Worm (Caenorhabditis elegans) whole organism, late embryonic: ENCODE results near the gene R04E5.9.

Source experiments
- C08G9.2 ChIP-seq: sonication (generic microtip); optimal IDR thresholded peaks from 2 replicates; lab custom pipeline; 2016; ENCODE audit warnings: mild to moderate bottlenecking, missing genetic modification characterization, moderate library complexity, missing compliant biosample characterization
- K09A11.1 ChIP-seq: sonication (generic microtip); optimal IDR thresholded peaks from 2 replicates; lab custom pipeline; 2017; ENCODE audit warnings: antibody characterized with exemption, mild to moderate bottlenecking, missing genetic modification characterization, missing compliant biosample characterization; ENCODE audit not compliant: insufficient read depth
- T23F11.4 ChIP-seq: fragments of 200-800 bp; sonication (Bioruptor generic); optimal IDR thresholded peaks from 2 replicates; lab custom pipeline; 2018; ENCODE audit warnings: mild to moderate bottlenecking, missing genetic modification characterization, missing compliant biosample characterization
- ahr-1 ChIP-seq: sonication (generic microtip); optimal IDR thresholded peaks from 2 replicates; lab custom pipeline; 2016; ENCODE audit warnings: missing genetic modification characterization, missing compliant biosample characterization
- ama-1 ChIP-seq: fragments of 150-350 bp; optimal IDR thresholded peaks from 2 replicates; lab custom pipeline; 2014
- ceh-19 ChIP-seq: fragments of 200-800 bp; sonication (Bioruptor generic); optimal IDR thresholded peaks from 2 replicates; lab custom pipeline; 2018; ENCODE audit warnings: mild to moderate bottlenecking, missing genetic modification characterization, missing compliant biosample characterization
- ceh-2 ChIP-seq: sonication (generic microtip); optimal IDR thresholded peaks from 2 replicates; lab custom pipeline; 2016; ENCODE audit warnings: missing genotype, missing genetic modification characterization, missing compliant biosample characterization
- ceh-22 ChIP-seq: sonication (generic microtip); optimal IDR thresholded peaks from 2 replicates; lab custom pipeline; 2017; ENCODE audit warnings: missing biosample characterization, missing genetic modification characterization
- ceh-30 ChIP-seq: fragments of 150-350 bp; optimal IDR thresholded peaks from 2 replicates; lab custom pipeline; 2014; ENCODE audit warnings: missing biosample characterization, missing genetic modification characterization
- ceh-45 ChIP-seq: fragments of 200-800 bp; sonication (Bioruptor generic); IDR thresholded peaks from 2 replicates; pipeline ENCODE4 v1.3.6; 2022; ENCODE audit warnings: missing genetic modification reagents, missing genetic modification characterization, missing compliant biosample characterization
- dmd-4 ChIP-seq: sonication (generic microtip); optimal IDR thresholded peaks from 2 replicates; lab custom pipeline; 2016; ENCODE audit warnings: borderline replicate concordance, missing genetic modification characterization, missing compliant biosample characterization
- dve-1 ChIP-seq: sonication (generic microtip); optimal IDR thresholded peaks from 2 replicates; lab custom pipeline; 2017; ENCODE audit warnings: antibody characterized with exemption, mild to moderate bottlenecking, missing genetic modification characterization, missing compliant biosample characterization
- elt-2 ChIP-seq: sonication (generic microtip); optimal IDR thresholded peaks from 2 replicates; lab custom pipeline; 2016; ENCODE audit warnings: missing genetic modification reagents, missing genetic modification characterization, missing compliant biosample characterization
- elt-4 ChIP-seq: sonication (generic microtip); optimal IDR thresholded peaks from 2 replicates; lab custom pipeline; 2016; ENCODE audit warnings: missing genetic modification characterization, missing compliant biosample characterization
- gmeb-2 ChIP-seq: sonication (generic microtip); optimal IDR thresholded peaks from 2 replicates; lab custom pipeline; 2016; ENCODE audit warnings: missing genetic modification characterization, inconsistent platforms, missing compliant biosample characterization
- hlh-13 ChIP-seq: fragments of 200-800 bp; sonication (Bioruptor generic); optimal IDR thresholded peaks from 2 replicates; lab custom pipeline; 2018; ENCODE audit warnings: mild to moderate bottlenecking, missing genetic modification characterization, missing compliant biosample characterization
- hlh-15 ChIP-seq: sonication (generic microtip); optimal IDR thresholded peaks from 2 replicates; lab custom pipeline; 2016; ENCODE audit warnings: missing genetic modification characterization, missing compliant biosample characterization
- hlh-30 ChIP-seq: sonication (generic microtip); optimal IDR thresholded peaks from 2 replicates; lab custom pipeline; 2017; ENCODE audit warnings: antibody characterized with exemption, missing genetic modification characterization, missing compliant biosample characterization; ENCODE audit not compliant: insufficient read depth
- lin-11 ChIP-seq: fragments of 200-800 bp; sonication (Bioruptor generic); optimal IDR thresholded peaks from 2 replicates; lab custom pipeline; 2018; ENCODE audit warnings: mild to moderate bottlenecking, missing genetic modification characterization, missing compliant biosample characterization
- madf-2 ChIP-seq: sonication (generic microtip); optimal IDR thresholded peaks from 2 replicates; lab custom pipeline; 2017; ENCODE audit warnings: missing genetic modification characterization, missing compliant biosample characterization
- nfya-1 ChIP-seq: sonication (generic microtip); optimal IDR thresholded peaks from 2 replicates; lab custom pipeline; 2017; ENCODE audit warnings: missing genetic modification characterization, mild to moderate bottlenecking, missing compliant biosample characterization, antibody characterized with exemption, moderate library complexity
- nhr-232 ChIP-seq: sonication (generic microtip); optimal IDR thresholded peaks from 2 replicates; lab custom pipeline; 2016; ENCODE audit warnings: missing genetic modification characterization, missing compliant biosample characterization
- pag-3 ChIP-seq: sonication (generic microtip); optimal IDR thresholded peaks from 2 replicates; lab custom pipeline; 2016; ENCODE audit warnings: missing compliant biosample characterization, missing genetic modification characterization, borderline replicate concordance
- pat-9 ChIP-seq: fragments of 200-800 bp; sonication (Bioruptor generic); optimal IDR thresholded peaks from 2 replicates; lab custom pipeline; 2018; ENCODE audit warnings: mild to moderate bottlenecking, missing genetic modification characterization, moderate library complexity, missing compliant biosample characterization
- pax-1 ChIP-seq: fragments of 150-350 bp; optimal IDR thresholded peaks from 2 replicates; lab custom pipeline; 2014; ENCODE audit warnings: missing biosample characterization, missing genetic modification characterization
- ref-2 ChIP-seq: sonication (generic microtip); optimal IDR thresholded peaks from 2 replicates; lab custom pipeline; 2016; ENCODE audit warnings: missing genetic modification characterization, missing compliant biosample characterization
- rnt-1 ChIP-seq: sonication (generic microtip); optimal IDR thresholded peaks from 2 replicates; lab custom pipeline; 2016; ENCODE audit warnings: missing genetic modification characterization, missing compliant biosample characterization
- syd-9 ChIP-seq: sonication (generic microtip); optimal IDR thresholded peaks from 2 replicates; lab custom pipeline; 2016; ENCODE audit warnings: mild to moderate bottlenecking, missing genetic modification characterization, moderate library complexity, missing compliant biosample characterization
- tbx-7 ChIP-seq: sonication (generic microtip); optimal IDR thresholded peaks from 2 replicates; lab custom pipeline; 2016; ENCODE audit warnings: missing genotype, missing genetic modification characterization, missing compliant biosample characterization
- ttx-3 ChIP-seq: sonication (generic microtip); optimal IDR thresholded peaks from 2 replicates; lab custom pipeline; 2016; ENCODE audit warnings: missing genetic modification reagents, missing genetic modification characterization, missing compliant biosample characterization
- unc-3 ChIP-seq, 2 experiments: fragments of 200-800 bp in 1 of 2; sonication (Bioruptor generic) in 1 of 2; sonication (generic microtip) in 1 of 2; conservative IDR thresholded peaks in 1 of 2; optimal IDR thresholded peaks in 1 of 2; 2 replicates each; pipeline versions ENCODE4 v1.3.6 to Lab custom; 2016 to 2022; ENCODE audit warnings: missing compliant biosample characterization in 2 of 2, missing genetic modification characterization in 2 of 2, missing genetic modification reagents in 1 of 2
- unc-55 ChIP-seq: sonication (generic microtip); optimal IDR thresholded peaks from 2 replicates; lab custom pipeline; 2017; ENCODE audit warnings: missing biosample characterization, missing genetic modification reagents, missing genetic modification characterization
- zip-5 ChIP-seq: sonication (generic microtip); optimal IDR thresholded peaks from 2 replicates; lab custom pipeline; 2016; ENCODE audit warnings: missing genetic modification characterization, missing compliant biosample characterization
- ztf-16 ChIP-seq: sonication (generic microtip); optimal IDR thresholded peaks from 2 replicates; lab custom pipeline; 2017; ENCODE audit warnings: missing genetic modification characterization, missing compliant biosample characterization

The R04E5.9 gene

ce11 chrX:8810908-8811307 lies at the start of gene R04E5.9 (continued):
- no peak for TF ChIP-seq lin-11 (tag; lab: Kevin White, UChicago)
- no peak for TF ChIP-seq rnt-1 (tag; lab: Kevin White, UChicago)
- TF ChIP-seq nfya-1 (tag; lab: Kevin White, UChicago) = peak; percentile 76
- no peak for TF ChIP-seq nhr-232 (tag; lab: Kevin White, UChicago)
- TF ChIP-seq ttx-3 (tag; lab: Kevin White, UChicago) = peak; percentile 17
- no peak for TF ChIP-seq elt-4 (tag; lab: Kevin White, UChicago)
- TF ChIP-seq zip-5 (tag; lab: Kevin White, UChicago) = no peak
- TF ChIP-seq ceh-2 (tag; lab: Kevin White, UChicago) = peak; percentile 63
- no peak for TF ChIP-seq hlh-15 (tag; lab: Kevin White, UChicago)
- TF ChIP-seq dmd-4 = peak; percentile 30
- no peak for TF ChIP-seq ceh-45 (GFP tag; lab: Robert Waterston, UW)
- TF ChIP-seq madf-2 (tag; lab: Kevin White, UChicago) = no peak
- no peak for TF ChIP-seq T23F11.4 (GFP tag; lab: Kevin White, UChicago)
- no peak for TF ChIP-seq pax-1 (tag; lab: Kevin White, UChicago)
- no peak for TF ChIP-seq pat-9 (tag; lab: Kevin White, UChicago)
- peak; percentile 65 for TF ChIP-seq elt-2 (tag; lab: Kevin White, UChicago)

DNA sequence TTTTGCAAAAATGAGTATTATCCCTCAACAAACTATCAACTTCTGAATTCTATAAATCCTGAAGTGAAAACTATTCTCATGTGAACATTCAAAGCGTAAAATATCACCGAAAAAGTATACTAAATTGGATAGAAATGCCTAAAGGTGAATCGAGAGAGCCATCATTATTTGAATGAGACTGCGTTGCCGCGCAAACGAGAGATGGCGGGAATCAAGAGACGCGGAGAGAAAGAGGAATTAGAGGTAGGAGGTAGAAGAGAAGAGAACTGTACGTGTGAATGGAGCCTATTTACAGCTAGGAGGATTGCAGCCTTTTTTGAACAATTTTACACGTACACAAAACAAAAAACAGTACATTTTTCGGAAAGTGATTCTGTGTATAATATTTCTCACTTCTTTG lies 48.6 kb upstream of the R04E5.9 start:
- TF ChIP-seq zip-5 (tag; lab: Kevin White, UChicago) = no peak
- no peak for TF ChIP-seq hlh-30 (tag; lab: Kevin White, UChicago)

- TF ChIP-seq dve-1 (tag; lab: Kevin White, UChicago) (no peak), rnt-1 (tag; lab: Kevin White, UChicago) (no peak)
- TF ChIP-seq, all 69 proteins: peak for 0
These were observed 47.1 kb upstream of the R04E5.9 start, which contains the start of gene C06E2.5 for ce11 chrX:8857904-8858612. Gene C06E2.5 (minus strand): TSS chrX:8857954.

DNA sequence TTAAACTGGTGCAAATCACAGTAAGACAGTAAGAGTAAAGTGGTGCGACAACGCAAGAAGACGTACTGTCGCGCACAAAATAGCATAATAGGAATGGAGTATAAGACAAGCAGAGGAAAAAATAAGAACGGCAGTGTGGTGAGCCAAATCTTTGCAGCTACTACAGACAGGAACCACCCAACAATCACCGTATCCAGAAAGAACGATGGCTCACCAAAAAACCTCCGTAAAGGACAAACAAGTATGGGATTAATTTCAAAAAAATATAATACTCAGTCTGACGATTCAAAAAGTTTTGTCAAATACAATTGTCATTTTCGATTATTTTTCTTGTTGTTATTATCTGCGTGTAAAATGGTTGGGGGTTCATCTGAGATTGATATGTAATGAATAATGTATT lies 43.5 kb upstream of the R04E5.9 start:
- TF ChIP-seq ttx-3 (tag; lab: Kevin White, UChicago) = no peak
- no peak for TF ChIP-seq K09A11.1 (tag; lab: Kevin White, UChicago)
- TF ChIP-seq gmeb-2 (tag; lab: Kevin White, UChicago) = no peak
- TF ChIP-seq pax-1 (tag; lab: Kevin White, UChicago) = no peak
- TF ChIP-seq ahr-1 (tag; lab: Kevin White, UChicago) = no peak
- no peak for TF ChIP-seq hlh-13 (GFP tag; lab: Kevin White, UChicago)
- TF ChIP-seq syd-9 (tag; lab: Kevin White, UChicago) = no peak
- TF ChIP-seq unc-3 (GFP tag; conservative IDR thresholded peaks at IDR 0.05; lab: Robert Waterston, UW) = no peak
- no peak for TF ChIP-seq unc-3 (tag; optimal IDR thresholded peaks at IDR 0.05; lab: Kevin White, UChicago)
- no peak for TF ChIP-seq hlh-15 (tag; lab: Kevin White, UChicago)
- TF ChIP-seq ztf-16 (tag; lab: Kevin White, UChicago) = no peak
- TF ChIP-seq madf-2 (tag; lab: Kevin White, UChicago) = no peak
- TF ChIP-seq pag-3 = no peak
- TF ChIP-seq, all 69 proteins: peak for 0

DNA sequence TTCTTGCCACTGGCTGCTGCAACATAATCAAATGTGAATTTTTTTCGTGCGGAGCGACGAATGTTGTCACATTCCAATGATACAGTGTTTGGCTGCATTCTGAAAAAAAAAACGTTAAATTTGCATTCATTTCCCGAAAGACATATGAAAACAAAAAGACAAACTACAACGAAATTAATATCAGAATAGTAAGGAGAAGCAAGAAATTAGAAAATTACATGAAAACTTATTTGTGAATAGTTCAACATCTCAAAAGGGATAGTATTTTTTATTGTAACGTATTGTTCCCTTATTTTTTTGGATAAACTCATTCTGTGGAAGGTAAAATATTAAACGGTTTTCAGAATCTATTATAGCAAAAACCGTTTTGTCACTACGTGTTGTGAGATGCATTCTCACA lies 42.6 kb upstream of the R04E5.9 start, which contains the start of gene sprp-4:
Gene sprp-4, minus strand, starts transcription at position 101 of the 400 bp plus-strand sequence.
- TF ChIP-seq dmd-4 (no peak), ama-1 (no peak), unc-55 (GFP tag; lab: Kevin White, UChicago) (no peak), tbx-7 (no peak), ztf-16 (tag; lab: Kevin White, UChicago) (no peak), ceh-22 (tag; lab: Kevin White, UChicago) (no peak), hlh-15 (tag; lab: Kevin White, UChicago) (no peak), ceh-30 (tag; lab: Kevin White, UChicago) (no peak), ceh-19 (no peak), C08G9.2 (tag; lab: Kevin White, UChicago) (no peak), ref-2 (tag; lab: Kevin White, UChicago) (no peak)
